Worm (Caenorhabditis elegans) whole organism, late embryonic: Measurements from ENCODE around the gene F46C5.6.

Experiments used
- Y22D7AL.16 ChIP-seq: sonication (generic microtip); optimal IDR thresholded peaks from 2 replicates; lab custom pipeline; 2016; ENCODE audit warnings: missing genetic modification characterization, missing compliant biosample characterization
- ceh-19 ChIP-seq: fragments of 200-800 bp; sonication (Bioruptor generic); optimal IDR thresholded peaks from 2 replicates; lab custom pipeline; 2018; ENCODE audit warnings: mild to moderate bottlenecking, missing genetic modification characterization, missing compliant biosample characterization
- ceh-34 ChIP-seq: sonication (generic microtip); optimal IDR thresholded peaks from 2 replicates; lab custom pipeline; 2016; ENCODE audit warnings: mild to moderate bottlenecking, missing genetic modification characterization, missing compliant biosample characterization
- ceh-45 ChIP-seq: fragments of 200-800 bp; sonication (Bioruptor generic); IDR thresholded peaks from 2 replicates; pipeline ENCODE4 v1.3.6; 2022; ENCODE audit warnings: missing genetic modification reagents, missing genetic modification characterization, missing compliant biosample characterization
- ceh-48 ChIP-seq: sonication (generic microtip); optimal IDR thresholded peaks from 2 replicates; lab custom pipeline; 2016; ENCODE audit warnings: missing genetic modification characterization, inconsistent platforms, missing compliant biosample characterization
- che-1 ChIP-seq: sonication (generic microtip); optimal IDR thresholded peaks from 2 replicates; lab custom pipeline; 2016; ENCODE audit warnings: mild to moderate bottlenecking, missing genetic modification characterization, missing compliant biosample characterization
- hlh-30 ChIP-seq: sonication (generic microtip); optimal IDR thresholded peaks from 2 replicates; lab custom pipeline; 2017; ENCODE audit warnings: antibody characterized with exemption, missing genetic modification characterization, missing compliant biosample characterization; ENCODE audit not compliant: insufficient read depth
- lim-6 ChIP-seq: sonication (generic microtip); optimal IDR thresholded peaks from 2 replicates; lab custom pipeline; 2016; ENCODE audit warnings: missing genetic modification characterization, missing compliant biosample characterization
- lin-11 ChIP-seq: fragments of 200-800 bp; sonication (Bioruptor generic); optimal IDR thresholded peaks from 2 replicates; lab custom pipeline; 2018; ENCODE audit warnings: mild to moderate bottlenecking, missing genetic modification characterization, missing compliant biosample characterization
- nhr-11 ChIP-seq: fragments of 150-350 bp; optimal IDR thresholded peaks from 2 replicates; lab custom pipeline; 2014; ENCODE audit warnings: missing biosample characterization, missing genetic modification characterization
- pqm-1 ChIP-seq: sonication (generic microtip); optimal IDR thresholded peaks from 2 replicates; lab custom pipeline; 2016; ENCODE audit warnings: missing genetic modification characterization, missing compliant biosample characterization
- tbx-2 ChIP-seq: sonication (generic microtip); optimal IDR thresholded peaks from 2 replicates; lab custom pipeline; 2016; ENCODE audit warnings: missing genetic modification characterization, missing compliant biosample characterization
- tbx-7 ChIP-seq: sonication (generic microtip); optimal IDR thresholded peaks from 2 replicates; lab custom pipeline; 2016; ENCODE audit warnings: missing genotype, missing genetic modification characterization, missing compliant biosample characterization

DNA sequence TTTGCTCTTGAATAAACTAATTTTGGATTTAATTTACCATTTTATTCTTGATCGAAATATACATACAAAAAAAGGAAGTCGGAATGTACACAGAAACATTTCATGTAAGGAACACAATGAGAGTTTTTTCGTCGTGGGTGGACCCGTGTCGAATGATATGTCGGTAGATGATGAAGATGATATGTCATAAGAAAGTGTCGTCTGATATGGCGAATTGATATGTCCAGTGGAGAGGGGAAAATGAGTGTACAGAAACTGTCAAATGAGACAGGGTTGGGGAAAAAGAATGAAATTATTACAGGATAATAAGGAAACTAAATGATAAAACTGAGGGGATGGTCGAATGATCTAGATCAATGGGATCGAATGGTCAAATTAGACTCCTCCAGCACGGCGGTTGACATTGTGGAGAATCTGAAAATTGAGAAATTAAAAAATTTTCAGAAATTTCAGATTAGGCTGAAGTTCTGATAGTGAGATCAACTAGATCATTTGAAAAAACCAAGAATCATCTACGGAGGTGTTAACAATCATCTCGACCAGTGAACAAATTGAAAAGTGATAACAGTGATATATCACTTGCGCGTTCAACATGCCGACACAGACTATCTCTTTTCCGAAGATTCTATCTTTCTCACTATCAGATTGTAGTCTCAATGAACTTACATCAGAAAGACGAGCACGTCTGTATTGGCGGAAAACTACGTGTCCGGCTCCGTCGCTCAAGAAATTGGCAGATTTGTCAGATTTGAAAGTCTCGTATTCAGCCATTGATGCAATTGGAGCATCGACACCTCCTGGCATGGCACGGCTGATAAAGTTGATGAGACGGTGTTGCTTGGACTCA is 24.0 kb downstream of the F46C5.6 start:
- TF ChIP-seq pqm-1 (tag; lab: Kevin White, UChicago) (no peak), ceh-34 (tag; lab: Kevin White, UChicago) (no peak), ceh-45 (GFP tag; lab: Robert Waterston, UW) (no peak), ceh-19 (no peak), ceh-48 (no peak), lin-11 (tag; lab: Kevin White, UChicago) (no peak), tbx-2 (tag; lab: Kevin White, UChicago) (no peak), hlh-30 (tag; lab: Kevin White, UChicago) (no peak), Y22D7AL.16 (no peak), tbx-7 (tag; lab: Kevin White, UChicago) (no peak), che-1 (no peak), nhr-11 (tag; lab: Kevin White, UChicago) (no peak), lim-6 (no peak)
